Fruit fly (Drosophila melanogaster) whole organism, embryonic: ENCODE measurements around the gene Mtr3.

Experiments
- Abd-B ChIP-seq: fragments of 200-800 bp; sonication (Bioruptor generic); optimal IDR thresholded peaks from 2 replicates; lab custom pipeline; 2018; ENCODE audit warnings: missing biosample characterization, mild to moderate bottlenecking, missing genetic modification characterization, moderate library complexity
- CG10431 ChIP-seq: fragments of 200-800 bp; sonication (Bioruptor generic); optimal IDR thresholded peaks from 3 replicates; lab custom pipeline; 2018; ENCODE audit warnings: missing biosample characterization, mild to moderate bottlenecking, missing genetic modification characterization
- CG10543 ChIP-seq: fragments of 200-800 bp; sonication (Bioruptor generic); optimal IDR thresholded peaks from 3 replicates; lab custom pipeline; 2017; ENCODE audit warnings: missing biosample characterization, mild to moderate bottlenecking, missing genetic modification characterization, moderate library complexity
- CG13894 ChIP-seq: fragments of 200-800 bp; sonication (Bioruptor generic); optimal IDR thresholded peaks from 3 replicates; lab custom pipeline; 2018; ENCODE audit warnings: missing biosample characterization, mild to moderate bottlenecking, missing genetic modification characterization, moderate library complexity
- CG14965 ChIP-seq: fragments of 200-800 bp; sonication (Bioruptor generic); optimal IDR thresholded peaks from 2 replicates; lab custom pipeline; 2016; ENCODE audit warnings: missing biosample characterization, missing genetic modification characterization, borderline replicate concordance
- CG1647 ChIP-seq: fragments of 200-800 bp; sonication (Bioruptor generic); optimal IDR thresholded peaks from 3 replicates; lab custom pipeline; 2016; ENCODE audit warnings: missing biosample characterization, missing genetic modification characterization
- CG17328 ChIP-seq: fragments of 200-800 bp; sonication (Bioruptor generic); IDR thresholded peaks from 2 replicates; pipeline ENCODE4 v1.3.6; 2022; ENCODE audit warnings: missing biosample characterization, missing genetic modification characterization
- CG2199 ChIP-seq: fragments of 200-800 bp; sonication (Bioruptor generic); IDR thresholded peaks from 3 replicates; pipeline ENCODE4 v1.3.6; 2022; ENCODE audit warnings: missing biosample characterization, missing genetic modification characterization
- CG2875 ChIP-seq: fragments of 200-800 bp; sonication (Bioruptor generic); optimal IDR thresholded peaks from 2 replicates; lab custom pipeline; 2017; ENCODE audit warnings: missing biosample characterization, mild to moderate bottlenecking, missing genetic modification characterization, missing genetic modification reagents
- CG30020 ChIP-seq: fragments of 200-800 bp; optimal IDR thresholded peaks from 2 replicates; lab custom pipeline; 2019; ENCODE audit warnings: missing biosample characterization, mild to moderate bottlenecking, missing genetic modification characterization, moderate library complexity
- CG30403 ChIP-seq: fragments of 200-800 bp; sonication (Bioruptor generic); optimal IDR thresholded peaks from 3 replicates; lab custom pipeline; 2016; ENCODE audit warnings: missing biosample characterization, missing genetic modification characterization
- CG31388 ChIP-seq: fragments of 200-800 bp; sonication (Bioruptor generic); optimal IDR thresholded peaks from 2 replicates; lab custom pipeline; 2016; ENCODE audit warnings: missing biosample characterization, missing genetic modification characterization
- CG3726 ChIP-seq: fragments of 200-800 bp; sonication (Bioruptor generic); IDR thresholded peaks from 3 replicates; pipeline ENCODE4, ENCODE4 v1.3.6; 2022; ENCODE audit warnings: missing biosample characterization, missing genetic modification characterization
- CG4820 ChIP-seq: fragments of 200-800 bp; sonication (Bioruptor generic); optimal IDR thresholded peaks from 3 replicates; lab custom pipeline; 2016; ENCODE audit warnings: missing biosample characterization, missing genetic modification characterization
- CG5180 ChIP-seq: fragments of 200-800 bp; sonication (Bioruptor generic); optimal IDR thresholded peaks from 3 replicates; lab custom pipeline; 2017; ENCODE audit warnings: missing biosample characterization, missing genetic modification characterization, mild to moderate bottlenecking, moderate library complexity, missing genetic modification reagents
- CG6254 ChIP-seq: fragments of 200-800 bp; sonication (Bioruptor generic); optimal IDR thresholded peaks from 3 replicates; lab custom pipeline; 2017; ENCODE audit warnings: mild to moderate bottlenecking, missing biosample characterization, missing genetic modification reagents, missing genetic modification characterization
- CG8359 ChIP-seq: fragments of 200-800 bp; sonication (Bioruptor generic); optimal IDR thresholded peaks from 2 replicates; lab custom pipeline; 2017; ENCODE audit warnings: missing biosample characterization, mild to moderate bottlenecking, missing genetic modification characterization, borderline replicate concordance
- CG9727 ChIP-seq: fragments of 200-800 bp; sonication (Bioruptor generic); optimal IDR thresholded peaks from 3 replicates; lab custom pipeline; 2017; ENCODE audit warnings: missing biosample characterization, mild to moderate bottlenecking, missing genetic modification characterization
- Gug ChIP-seq: fragments of 200-800 bp; sonication (Bioruptor generic); IDR thresholded peaks from 4 replicates; pipeline ENCODE4 v1.3.6; 2022; ENCODE audit warnings: missing biosample characterization, missing genetic modification characterization
- H2.0 ChIP-seq: fragments of 200-800 bp; sonication (Bioruptor generic); IDR thresholded peaks from 2 replicates; pipeline ENCODE4 v1.3.6; 2022; ENCODE audit warnings: missing biosample characterization, missing genetic modification characterization
- HLHmδ ChIP-seq: fragments of 200-800 bp; sonication (Bioruptor generic); optimal IDR thresholded peaks from 2 replicates; lab custom pipeline; 2018; ENCODE audit warnings: missing biosample characterization, mild to moderate bottlenecking, missing genetic modification characterization, moderate library complexity
- Jarid2 ChIP-seq: fragments of 200-800 bp; sonication (Bioruptor generic); optimal IDR thresholded peaks from 3 replicates; lab custom pipeline; 2017; ENCODE audit warnings: mild to moderate bottlenecking, missing biosample characterization, missing genetic modification reagents, missing genetic modification characterization
- Lhr ChIP-seq: fragments of 200-800 bp; sonication (Bioruptor generic); optimal IDR thresholded peaks from 3 replicates; lab custom pipeline; 2017; ENCODE audit warnings: mild to moderate bottlenecking, missing biosample characterization, missing genetic modification reagents, missing genetic modification characterization
- MESR4 ChIP-seq: fragments of 200-800 bp; sonication (Bioruptor generic); optimal IDR thresholded peaks from 2 replicates; lab custom pipeline; 2018; ENCODE audit warnings: missing biosample characterization, mild to moderate bottlenecking, missing genetic modification characterization, moderate library complexity
- Sry-β ChIP-seq: fragments of 200-800 bp; sonication (Bioruptor generic); optimal IDR thresholded peaks from 2 replicates; lab custom pipeline; 2018; ENCODE audit warnings: missing biosample characterization, mild to moderate bottlenecking, missing genetic modification characterization, moderate library complexity
- Ssrp ChIP-seq: fragments of 200-800 bp; sonication (Bioruptor generic); optimal IDR thresholded peaks from 2 replicates; lab custom pipeline; 2018; ENCODE audit warnings: missing biosample characterization, mild to moderate bottlenecking, missing genetic modification characterization, moderate library complexity
- Stat92E ChIP-seq, 3 experiments: fragments of >200 bp in 2 of 3; fragments of 200-800 bp in 1 of 3; sonication (Bioruptor generic) in 1 of 3; optimal IDR thresholded peaks; 2 replicates each; lab custom pipeline; 2017 to 2019; ENCODE audit warnings: missing biosample characterization in 3 of 3, missing genetic modification characterization in 3 of 3, mild to moderate bottlenecking in 1 of 3, moderate library complexity in 1 of 3
- Vsx1 ChIP-seq: fragments of 200-800 bp; sonication (Bioruptor generic); optimal IDR thresholded peaks from 2 replicates; lab custom pipeline; 2017; ENCODE audit warnings: missing biosample characterization, mild to moderate bottlenecking, missing genetic modification characterization, missing genetic modification reagents
- YL-1 ChIP-seq: fragments of 200-800 bp; sonication (Bioruptor generic); optimal IDR thresholded peaks from 3 replicates; lab custom pipeline; 2017; ENCODE audit warnings: missing biosample characterization, mild to moderate bottlenecking, missing genetic modification characterization
- ab ChIP-seq: fragments of 200-800 bp; sonication (Bioruptor generic); optimal IDR thresholded peaks from 2 replicates; lab custom pipeline; 2016; ENCODE audit warnings: missing biosample characterization, missing genetic modification characterization
- al ChIP-seq: fragments of 200-800 bp; sonication (Bioruptor generic); IDR thresholded peaks from 2 replicates; pipeline ENCODE4 v1.3.6; 2022; ENCODE audit warnings: missing biosample characterization, missing genetic modification characterization
- aop ChIP-seq: fragments of 200-800 bp; sonication (Bioruptor generic); IDR thresholded peaks from 2 replicates; pipeline ENCODE4 v1.3.6; 2022; ENCODE audit warnings: missing biosample characterization, missing genetic modification characterization
- bab2 ChIP-seq: fragments of 200-800 bp; sonication (Bioruptor generic); optimal IDR thresholded peaks from 2 replicates; lab custom pipeline; 2016; ENCODE audit warnings: missing biosample characterization, missing genetic modification characterization
- cad ChIP-seq: fragments of >200 bp; optimal IDR thresholded peaks from 2 replicates; lab custom pipeline; 2017; ENCODE audit warnings: missing biosample characterization, missing genetic modification characterization
- chm ChIP-seq: fragments of 200-800 bp; sonication (Bioruptor generic); IDR thresholded peaks from 2 replicates; pipeline ENCODE4 v1.3.6; 2022; ENCODE audit warnings: missing biosample characterization, missing genetic modification characterization
- crc ChIP-seq: fragments of 200-800 bp; sonication (Bioruptor generic); optimal IDR thresholded peaks from 2 replicates; lab custom pipeline; 2016; ENCODE audit warnings: missing biosample characterization, missing genetic modification characterization
- dm ChIP-seq: fragments of 200-800 bp; sonication (Bioruptor generic); optimal IDR thresholded peaks from 3 replicates; lab custom pipeline; 2016; ENCODE audit warnings: missing biosample characterization, missing genetic modification characterization
- ems ChIP-seq: fragments of 200-800 bp; sonication (Bioruptor generic); optimal IDR thresholded peaks from 3 replicates; lab custom pipeline; 2016; ENCODE audit warnings: missing biosample characterization, missing genetic modification characterization
- fd96Cb ChIP-seq: fragments of 200-800 bp; sonication (Bioruptor generic); optimal IDR thresholded peaks from 2 replicates; lab custom pipeline; 2018; ENCODE audit warnings: missing biosample characterization, mild to moderate bottlenecking, missing genetic modification characterization, moderate library complexity
- ftz-f1 ChIP-seq: fragments of 200-800 bp; sonication (Bioruptor generic); optimal IDR thresholded peaks from 2 replicates; lab custom pipeline; 2016; ENCODE audit warnings: missing biosample characterization, missing genetic modification characterization
- her ChIP-seq: fragments of 200-800 bp; sonication (Bioruptor generic); optimal IDR thresholded peaks from 2 replicates; lab custom pipeline; 2016; ENCODE audit warnings: missing biosample characterization, missing genetic modification characterization
- maf-S ChIP-seq: fragments of 200-800 bp; sonication (Bioruptor generic); optimal IDR thresholded peaks from 2 replicates; lab custom pipeline; 2016; ENCODE audit warnings: missing biosample characterization, missing genetic modification characterization
- nmo ChIP-seq: fragments of 200-800 bp; sonication (Bioruptor generic); optimal IDR thresholded peaks from 2 replicates; lab custom pipeline; 2018; ENCODE audit warnings: missing biosample characterization, mild to moderate bottlenecking, missing genetic modification characterization, moderate library complexity
- pho ChIP-seq: fragments of 200-800 bp; sonication (Bioruptor generic); optimal IDR thresholded peaks from 2 replicates; lab custom pipeline; 2016; ENCODE audit warnings: missing biosample characterization, missing genetic modification characterization
- pita ChIP-seq: fragments of 200-800 bp; sonication (Bioruptor generic); optimal IDR thresholded peaks from 2 replicates; lab custom pipeline; 2017; ENCODE audit warnings: missing biosample characterization, mild to moderate bottlenecking, missing genetic modification characterization
- repo ChIP-seq: fragments of 200-800 bp; sonication (Bioruptor generic); optimal IDR thresholded peaks from 2 replicates; lab custom pipeline; 2016; ENCODE audit warnings: missing biosample characterization, missing genetic modification characterization
- sqz ChIP-seq: fragments of 200-800 bp; sonication (Bioruptor generic); optimal IDR thresholded peaks from 3 replicates; lab custom pipeline; 2018; ENCODE audit warnings: missing biosample characterization, mild to moderate bottlenecking, missing genetic modification characterization
- tup ChIP-seq: fragments of 200-800 bp; sonication (Bioruptor generic); optimal IDR thresholded peaks from 2 replicates; lab custom pipeline; 2016; ENCODE audit warnings: missing biosample characterization, mild to moderate bottlenecking, missing genetic modification characterization, moderate library complexity
- wor ChIP-seq: fragments of 200-800 bp; sonication (Bioruptor generic); IDR thresholded peaks from 2 replicates; pipeline ENCODE4 v1.3.6; 2022; ENCODE audit warnings: missing biosample characterization, missing genetic modification characterization

Mtr3 gene

dm6 chr3L:19928435-19929011 lies 15.0 kb upstream of the Mtr3 start, which contains the start of the genes CG8004 and RhoGDI (continued):
- TF ChIP-seq CG4820: peak; percentile 53
- TF ChIP-seq aop (GFP tag; lab: Robert Waterston, UW): no peak
- TF ChIP-seq bab2 (GFP tag; lab: Kevin White, UChicago): peak; percentile 73
- peak; percentile 36 for TF ChIP-seq her
- TF ChIP-seq repo (GFP tag; lab: Kevin White, UChicago): peak; percentile 28
- peak; percentile 10 for TF ChIP-seq CG8359 (GFP tag; lab: Kevin White, UChicago)
- 0 out of 3 replicates have a peak, but pooled peaks have one; percentile 42 for TF ChIP-seq CG3726 (GFP tag; lab: Robert Waterston, UW)
- peak; percentile 64 for TF ChIP-seq CG13894
- TF ChIP-seq tup (GFP tag; lab: Kevin White, UChicago): peak; percentile 48
- TF ChIP-seq CG1647 (GFP tag; lab: Kevin White, UChicago): peak; percentile 63
- peak; percentile 52; the same call in 1 of the 2 replicates for TF ChIP-seq H2.0 (GFP tag; lab: Robert Waterston, UW)
- TF ChIP-seq ab (GFP tag; lab: Kevin White, UChicago): peak; percentile 41
- TF ChIP-seq dm (GFP tag; lab: Kevin White, UChicago): peak; percentile 28
- TF ChIP-seq ems (GFP tag; lab: Kevin White, UChicago): peak; percentile 75
- peak; percentile 68 for TF ChIP-seq Lhr (GFP tag; lab: Kevin White, UChicago)
- peak; percentile 22; the same call in 1 of the 2 replicates for TF ChIP-seq chm
- peak; percentile 77 for TF ChIP-seq nmo (GFP tag; lab: Kevin White, UChicago)
- 0 out of 2 replicates have a peak, but pooled peaks have one; percentile 9 for TF ChIP-seq al (GFP tag; lab: Robert Waterston, UW)
- TF ChIP-seq YL-1 (GFP tag; lab: Kevin White, UChicago): peak; percentile 65
- TF ChIP-seq Ssrp (tag; lab: Kevin White, UChicago): peak; percentile 59
- TF ChIP-seq sqz (GFP tag; lab: Kevin White, UChicago): no peak
- peak; percentile 7 for TF ChIP-seq CG10543 (GFP tag; lab: Kevin White, UChicago)
- peak; percentile 55 for TF ChIP-seq crc (GFP tag; lab: Kevin White, UChicago)
- TF ChIP-seq pho: peak; percentile 76
- peak; percentile 62 for TF ChIP-seq Abd-B (GFP tag; lab: Kevin White, UChicago)
- TF ChIP-seq CG2199 (GFP tag; lab: Robert Waterston, UW): no peak
- peak; percentile 77 for TF ChIP-seq CG30403 (GFP tag; lab: Kevin White, UChicago)
- no peak for TF ChIP-seq HLHmδ
- TF ChIP-seq CG14965 (GFP tag; lab: Kevin White, UChicago): no peak
- no peak for TF ChIP-seq Jarid2 (GFP tag; lab: Kevin White, UChicago)
- no peak for TF ChIP-seq pita (GFP tag; lab: Kevin White, UChicago)
- TF ChIP-seq CG6254 (GFP tag; lab: Kevin White, UChicago): no peak
- TF ChIP-seq Vsx1: no peak
- no peak for TF ChIP-seq CG2875 (GFP tag; lab: Kevin White, UChicago)
- TF ChIP-seq maf-S: peak; percentile 61
- no peak for TF ChIP-seq Stat92E (GFP tag; optimal IDR thresholded peaks at IDR 0.05; lab: Kevin White, UChicago)
- peak; percentile 53 for TF ChIP-seq fd96Cb (tag; lab: Kevin White, UChicago)
- TF ChIP-seq CG10431 (GFP tag; lab: Kevin White, UChicago): no peak
- TF ChIP-seq Sry-β (GFP tag; lab: Kevin White, UChicago): no peak
- TF ChIP-seq CG30020 (tag; lab: Kevin White, UChicago): peak; percentile 85
- peak; percentile 36 for TF ChIP-seq MESR4 (GFP tag; lab: Kevin White, UChicago)
- no peak for TF ChIP-seq CG31388 (GFP tag; lab: Kevin White, UChicago)
- TF ChIP-seq ftz-f1: peak; percentile 14
- peak; percentile 63 for TF ChIP-seq CG17328 (GFP tag; lab: Robert Waterston, UW)
- TF ChIP-seq Gug (GFP tag; lab: Robert Waterston, UW): 0 out of 4 replicates have a peak, but pooled peaks have one; percentile 30
- no peak for TF ChIP-seq wor (GFP tag; lab: Robert Waterston, UW)
- TF ChIP-seq cad (GFP tag; lab: Kevin White, UChicago): no peak
- TF ChIP-seq CG5180 (GFP tag; lab: Kevin White, UChicago): no peak
- TF ChIP-seq CG9727 (GFP tag; lab: Kevin White, UChicago): peak; percentile 55
